Worm (Caenorhabditis elegans) whole organism, L3 larva: ENCODE measurements around the gene krr-1.

Experiments
- ZK546.5 ChIP-seq: sonication (generic microtip); optimal IDR thresholded peaks from 2 replicates; lab custom pipeline; 2017; ENCODE audit warnings: missing biosample characterization, missing genetic modification characterization
- ceh-28 ChIP-seq: fragments of 150-350 bp; optimal IDR thresholded peaks from 2 replicates; lab custom pipeline; 2014; ENCODE audit warnings: missing biosample characterization, missing genetic modification reagents, missing genetic modification characterization
- egl-5 ChIP-seq: fragments of 150-350 bp; optimal IDR thresholded peaks from 2 replicates; lab custom pipeline; 2017; ENCODE audit warnings: missing biosample characterization, missing genetic modification reagents, missing genetic modification characterization, inconsistent platforms
- fkh-10 ChIP-seq: sonication (generic microtip); optimal IDR thresholded peaks from 2 replicates; lab custom pipeline; 2017; ENCODE audit warnings: missing biosample characterization, missing genetic modification reagents, missing genetic modification characterization
- lin-15B ChIP-seq: fragments of 150-350 bp; optimal IDR thresholded peaks from 2 replicates; lab custom pipeline; 2014; ENCODE audit warnings: missing biosample characterization, missing genetic modification characterization
- nhr-11 ChIP-seq: fragments of 150-350 bp; optimal IDR thresholded peaks from 2 replicates; lab custom pipeline; 2014; ENCODE audit warnings: missing biosample characterization, missing genetic modification characterization
- nhr-25 ChIP-seq: sonication (generic microtip); optimal IDR thresholded peaks from 2 replicates; lab custom pipeline; 2017; ENCODE audit warnings: missing biosample characterization, missing genetic modification characterization
- nhr-76 ChIP-seq: fragments of 150-350 bp; sonication (generic microtip); optimal IDR thresholded peaks from 5 replicates; lab custom pipeline; 2014; ENCODE audit warnings: missing biosample characterization, missing genetic modification characterization
- pqm-1 ChIP-seq: fragments of 150-350 bp; optimal IDR thresholded peaks from 2 replicates; lab custom pipeline; 2017; ENCODE audit warnings: missing biosample characterization, missing genetic modification characterization, inconsistent platforms
- skn-1 ChIP-seq: fragments of 150-350 bp; optimal IDR thresholded peaks from 2 replicates; lab custom pipeline; 2014; ENCODE audit warnings: missing biosample characterization, missing genetic modification characterization
- snpc-4 ChIP-seq: fragments of 150-350 bp; optimal IDR thresholded peaks from 2 replicates; lab custom pipeline; 2014; ENCODE audit warnings: missing biosample characterization, missing genetic modification characterization
- unc-39 ChIP-seq: sonication (generic microtip); optimal IDR thresholded peaks from 4 replicates; lab custom pipeline; 2017; ENCODE audit warnings: missing biosample characterization, missing genetic modification characterization
- ztf-4 ChIP-seq: fragments of 150-350 bp; optimal IDR thresholded peaks from 2 replicates; lab custom pipeline; 2014; ENCODE audit warnings: missing biosample characterization, missing genetic modification characterization

ce11 chrV:7223941-7224340 lies 7.0 kb upstream of the krr-1 start, which contains the start of gene C13F10.1:
- TF ChIP-seq ZK546.5 (tag; lab: Kevin White, UChicago) (no peak), egl-5 (tag; lab: Kevin White, UChicago) (peak; percentile 54), nhr-25 (tag; lab: Kevin White, UChicago) (no peak), fkh-10 (no peak), lin-15B (tag; lab: Kevin White, UChicago) (no peak), snpc-4 (tag; lab: Kevin White, UChicago) (no peak), skn-1 (tag; lab: Kevin White, UChicago) (no peak), nhr-76 (tag; lab: Kevin White, UChicago) (no peak), nhr-11 (tag; lab: Kevin White, UChicago) (no peak), ztf-4 (tag; lab: Kevin White, UChicago) (no peak), unc-39 (no peak), ceh-28 (tag; lab: Kevin White, UChicago) (no peak), pqm-1 (no peak)
